Worm (Caenorhabditis elegans): Measurements from ENCODE around the gene ZC239.15.

The ZC239.15 gene

DNA sequence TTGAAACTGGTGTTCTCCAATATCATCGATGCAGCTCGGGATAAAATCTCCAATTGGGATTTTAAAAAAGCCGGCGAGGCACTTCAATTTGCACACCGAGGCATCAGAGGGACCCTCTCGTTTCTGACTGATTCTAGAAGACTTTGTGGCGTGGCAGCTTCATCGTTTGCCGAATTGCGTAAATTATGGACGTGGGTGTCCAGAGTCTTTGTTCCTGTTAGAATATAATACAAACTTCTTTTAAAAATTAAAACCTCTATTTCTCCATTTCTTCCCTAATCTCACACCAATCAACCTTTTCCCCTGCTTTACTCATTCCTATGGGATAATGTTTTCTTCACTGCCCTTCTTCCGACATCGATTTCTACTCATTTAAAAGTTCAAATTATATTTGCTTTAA, 14.2 kb downstream of the ZC239.15 start, which contains the start of gene ZC239.5:
Gene ZC239.5, plus strand, starts transcription at position 301 of the 400 bp plus-strand sequence.
- TF ChIP-seq ceh-28 (tag; optimal IDR thresholded peaks at IDR 0.05) (no peak), lin-1 (GFP tag; IDR thresholded peaks at IDR 0.05) (no peak), D1046.2 (GFP tag; IDR thresholded peaks at IDR 0.05) (0 out of 2 replicates have a peak, but pooled peaks have one; percentile 12), nhr-11 (tag; optimal IDR thresholded peaks at IDR 0.05) (no peak), mxl-2 (GFP tag; conservative IDR thresholded peaks at IDR 0.05) (no peak), unc-62 (GFP tag; optimal IDR thresholded peaks at IDR 0.05 in 1 of 2) (peak in 1 of 2 experiments; percentile 56), unc-62 (tag; optimal IDR thresholded peaks at IDR 0.05) (no peak)

DNA sequence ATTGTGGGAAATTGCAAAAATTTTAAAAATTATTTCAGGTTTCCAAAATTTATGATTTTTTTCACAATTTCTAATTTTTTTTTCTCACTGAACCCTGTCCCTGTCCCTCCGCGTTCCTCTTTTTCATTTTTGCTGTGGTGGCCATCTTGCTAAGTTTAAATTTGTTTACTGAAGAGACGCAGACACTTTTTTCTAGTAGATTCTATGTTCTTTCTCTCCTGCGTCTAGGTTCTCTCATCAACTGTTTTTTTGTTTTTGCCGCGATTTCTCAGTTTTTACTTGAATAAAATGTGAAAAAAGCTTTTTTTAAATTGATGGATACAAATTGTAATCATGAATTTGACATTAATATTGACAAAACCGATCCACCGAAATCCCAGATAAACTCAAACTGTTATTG, 15.3 kb downstream of the ZC239.15 start, which contains the start of gene ZC239.6:
Gene ZC239.6, plus strand, starts transcription at position 381 of the 400 bp plus-strand sequence.
- peak; percentile 32 for TF ChIP-seq rbr-2 (tag; optimal IDR thresholded peaks at IDR 0.05)
- 0 out of 2 replicates have a peak, but pooled peaks have one; percentile 22 for TF ChIP-seq hmg-1.1 (GFP tag; IDR thresholded peaks at IDR 0.05)
- no peak for TF ChIP-seq saeg-2 (GFP tag; IDR thresholded peaks at IDR 0.05)
- peak; percentile 9 for TF ChIP-seq hlh-30 (tag; optimal IDR thresholded peaks at IDR 0.05; ENCODE audit: insufficient read depth)
- no peak for TF ChIP-seq T20F7.1 (GFP tag; optimal IDR thresholded peaks at IDR 0.05)
- TF ChIP-seq pha-4 (GFP tag; IDR thresholded peaks at IDR 0.05): no peak
- TF ChIP-seq pha-4 (tag; optimal IDR thresholded peaks at IDR 0.05): peak; percentile 22
- TF ChIP-seq daf-16 (GFP tag; optimal IDR thresholded peaks at IDR 0.05): peak in 1 of 2 experiments; percentile 68
- no peak for TF ChIP-seq daf-16 (tag; optimal IDR thresholded peaks at IDR 0.05)
- TF ChIP-seq hlh-11 (tag; optimal IDR thresholded peaks at IDR 0.05): peak; percentile 35

DNA sequence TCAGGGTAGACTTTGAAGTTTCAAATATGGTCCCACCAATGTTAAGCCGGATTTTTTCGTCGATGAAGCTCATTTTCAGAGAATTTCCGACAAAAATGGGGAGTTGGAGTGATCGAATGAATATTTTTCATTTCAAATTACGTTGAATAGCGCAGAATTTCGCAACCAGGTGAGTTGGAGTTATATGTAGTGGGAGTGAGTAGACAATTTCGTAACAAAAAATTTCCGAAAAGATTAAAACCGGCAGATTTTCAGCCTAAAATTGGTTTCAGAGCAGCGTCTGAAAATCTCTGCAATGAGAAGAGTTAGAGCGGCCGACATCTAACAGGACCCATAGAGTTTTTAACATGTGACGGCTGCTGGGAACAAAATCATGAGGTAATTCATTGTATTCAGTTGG, 15.9 kb downstream of the ZC239.15 start, which contains the start of gene sdz-35:
Gene sdz-35, minus strand, starts transcription at position 101 of the 400 bp plus-strand sequence.
- no peak for TF ChIP-seq attf-4 (tag; optimal IDR thresholded peaks at IDR 0.05)
- TF ChIP-seq fos-1 (tag; optimal IDR thresholded peaks at IDR 0.05): no peak
- TF ChIP-seq hmg-1.1 (GFP tag; IDR thresholded peaks at IDR 0.05): no peak
- no peak for TF ChIP-seq spr-3 (GFP tag; optimal IDR thresholded peaks at IDR 0.05)
- no peak for TF ChIP-seq zip-11 (GFP tag; IDR thresholded peaks at IDR 0.05)
- no peak for TF ChIP-seq mep-1 (tag; optimal IDR thresholded peaks at IDR 0.05)
- no peak for TF ChIP-seq pha-4 (GFP tag; IDR thresholded peaks at IDR 0.05)
- TF ChIP-seq pha-4 (tag; optimal IDR thresholded peaks at IDR 0.05): no peak
- no peak for TF ChIP-seq nhr-28 (tag; optimal IDR thresholded peaks at IDR 0.05)
- TF ChIP-seq lim-7 (GFP tag; IDR thresholded peaks at IDR 0.05): no peak

DNA sequence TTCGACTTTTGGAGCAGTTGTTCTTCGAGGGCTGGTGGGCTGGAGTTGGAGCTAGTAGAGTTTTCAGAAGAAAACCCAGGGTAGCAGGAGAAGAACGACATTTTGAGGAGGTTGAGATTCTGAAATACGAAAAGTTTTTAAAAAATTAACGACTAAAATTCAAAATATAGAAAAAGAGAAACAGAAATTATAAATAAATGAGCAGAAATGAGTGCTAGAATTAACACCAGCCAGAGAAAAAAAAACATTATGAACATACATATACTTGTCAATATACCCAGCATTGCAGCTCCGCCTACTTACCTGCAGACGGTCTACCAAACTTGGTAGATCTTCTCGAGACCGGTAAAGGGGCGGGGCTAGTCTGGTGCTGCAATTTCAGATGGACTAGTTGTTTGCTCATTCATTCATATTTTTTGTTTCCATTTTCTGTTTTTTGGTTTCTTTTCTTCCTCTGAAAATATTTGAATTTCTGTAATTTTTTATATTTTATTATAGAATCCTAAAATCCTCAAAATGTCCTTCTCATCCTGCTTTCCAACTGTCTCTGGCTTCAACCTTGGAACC, 18.0 kb downstream of the ZC239.15 start, which contains the start of the genes ZC239.20 and ZC239.21:
Gene ZC239.20, minus strand, starts transcription at position 101 of the 567 bp plus-strand sequence.
Gene ZC239.21, plus strand, starts transcription at position 517 of the 567 bp plus-strand sequence.
- no peak for TF ChIP-seq T20F7.1 (GFP tag; optimal IDR thresholded peaks at IDR 0.05)
- no peak for TF ChIP-seq ctbp-1 (GFP tag; IDR thresholded peaks at IDR 0.05)
- TF ChIP-seq ZK337.2 (GFP tag; IDR thresholded peaks at IDR 0.05): no peak
- TF ChIP-seq hif-1 (tag; optimal IDR thresholded peaks at IDR 0.05): no peak
- no peak for TF ChIP-seq nhr-25 (tag; optimal IDR thresholded peaks at IDR 0.05; ENCODE audit: borderline replicate concordance, insufficient read depth)
- TF ChIP-seq daf-8 (GFP tag; IDR thresholded peaks at IDR 0.05): no peak
- TF ChIP-seq hlh-30 (tag; optimal IDR thresholded peaks at IDR 0.05; ENCODE audit: insufficient read depth): no peak

DNA sequence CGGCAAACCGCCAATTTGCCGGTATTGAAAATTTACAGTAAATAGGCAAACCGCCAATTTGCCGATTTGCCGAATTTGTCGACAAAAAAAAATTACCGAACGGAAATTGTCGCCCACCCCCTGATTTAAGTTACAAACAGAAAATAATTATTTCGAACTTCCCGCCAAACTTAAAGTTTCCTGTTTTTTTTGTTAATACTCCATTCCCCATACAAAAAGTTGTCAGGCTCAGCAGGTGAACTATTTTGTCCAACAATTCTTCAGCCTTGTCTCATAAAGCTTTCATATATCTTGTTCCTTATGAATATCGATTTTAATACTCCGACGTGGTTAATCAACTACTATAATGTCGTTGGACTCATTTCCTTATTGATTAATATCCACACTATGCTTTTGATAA, 21.1 kb downstream of the ZC239.15 start, which contains the start of gene sri-50:
Gene sri-50, plus strand, starts transcription at position 301 of the 400 bp plus-strand sequence.
- TF ChIP-seq ceh-28 (tag; optimal IDR thresholded peaks at IDR 0.05) (no peak), daf-19 (GFP tag; conservative IDR thresholded peaks at IDR 0.05) (no peak), aha-1 (tag) (peak; percentile 5)

Data from whole organism, L4 larva.